Fruit fly (Drosophila melanogaster) whole organism, adult: Measurements from ENCODE around the gene klar.

Source experiments
- CG5204 ChIP-seq: fragments of 200-800 bp; sonication (Bioruptor generic); optimal IDR thresholded peaks from 2 replicates; lab custom pipeline; 2016; ENCODE audit warnings: missing biosample characterization, missing genetic modification characterization
- Clk ChIP-seq: fragments of 200-800 bp; sonication (Bioruptor generic); optimal IDR thresholded peaks from 2 replicates; lab custom pipeline; 2017; ENCODE audit warnings: missing biosample characterization, missing genetic modification characterization
- tj ChIP-seq: fragments of 200-800 bp; sonication (Bioruptor generic); optimal IDR thresholded peaks from 3 replicates; lab custom pipeline; 2017; ENCODE audit warnings: missing biosample characterization, mild to moderate bottlenecking, missing genetic modification characterization, moderate library complexity

DNA sequence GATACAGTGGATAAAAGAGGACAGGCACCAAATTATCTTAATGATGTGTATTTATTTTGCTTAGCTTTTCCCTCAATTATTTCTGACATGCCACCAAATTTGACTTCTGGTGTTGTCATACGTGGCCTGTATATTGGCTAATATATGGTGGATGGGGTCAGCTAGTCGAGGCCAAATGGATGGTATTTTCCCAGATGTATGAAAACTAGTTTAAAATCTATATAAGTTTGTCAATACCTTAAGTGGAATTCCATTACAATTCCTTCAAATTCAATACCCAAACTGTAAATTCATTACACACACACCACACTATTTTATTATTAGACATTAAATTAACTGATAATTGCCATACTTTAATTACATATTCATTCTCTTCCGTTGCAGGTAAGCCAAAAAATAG lies 11.4 kb upstream of the klar start:
- TF ChIP-seq tj (GFP tag; lab: Kevin White, UChicago): no peak
- no peak for TF ChIP-seq CG5204 (GFP tag; lab: Kevin White, UChicago)
- TF ChIP-seq Clk (GFP tag; lab: Kevin White, UChicago): no peak
